Worm (Caenorhabditis elegans) whole organism, L3 larva: ENCODE results near the gene R13A1.10.

Experiments used
- aly-2 ChIP-seq: fragments of 150-350 bp; optimal IDR thresholded peaks from 2 replicates; lab custom pipeline; 2014; ENCODE audit warnings: missing biosample characterization, missing genetic modification characterization
- ama-1 ChIP-seq: fragments of 150-350 bp; optimal IDR thresholded peaks from 2 replicates; lab custom pipeline; 2018
- ceh-16 ChIP-seq: sonication (generic microtip); optimal IDR thresholded peaks from 2 replicates; lab custom pipeline; 2017; ENCODE audit warnings: missing biosample characterization, missing genetic modification characterization
- ceh-28 ChIP-seq: fragments of 150-350 bp; optimal IDR thresholded peaks from 2 replicates; lab custom pipeline; 2014; ENCODE audit warnings: missing biosample characterization, missing genetic modification reagents, missing genetic modification characterization
- ceh-82 ChIP-seq: fragments of 150-350 bp; optimal IDR thresholded peaks from 2 replicates; lab custom pipeline; 2014; ENCODE audit warnings: missing biosample characterization, missing genetic modification characterization
- egl-27 ChIP-seq: sonication (generic microtip); optimal IDR thresholded peaks from 4 replicates; lab custom pipeline; 2017; ENCODE audit warnings: missing biosample characterization, missing genetic modification reagents, missing genetic modification characterization
- egl-5 ChIP-seq: fragments of 150-350 bp; optimal IDR thresholded peaks from 2 replicates; lab custom pipeline; 2017; ENCODE audit warnings: missing biosample characterization, missing genetic modification reagents, missing genetic modification characterization, inconsistent platforms
- elt-2 ChIP-seq: sonication (generic microtip); optimal IDR thresholded peaks from 2 replicates; lab custom pipeline; 2016; ENCODE audit warnings: missing genetic modification reagents, mild to moderate bottlenecking, missing genetic modification characterization, missing compliant biosample characterization
- elt-3 ChIP-seq, 3 experiments: fragments of 150-350 bp in 1 of 3; sonication (generic microtip) in 2 of 3; optimal IDR thresholded peaks; 2 replicates in 2 of 3; 4 replicates in 1 of 3; lab custom pipeline; 2014 to 2017; ENCODE audit warnings: missing biosample characterization in 3 of 3, missing genetic modification characterization in 3 of 3
- fkh-10 ChIP-seq: sonication (generic microtip); optimal IDR thresholded peaks from 2 replicates; lab custom pipeline; 2017; ENCODE audit warnings: missing biosample characterization, missing genetic modification reagents, missing genetic modification characterization
- fos-1 ChIP-seq: fragments of 150-350 bp; optimal IDR thresholded peaks from 2 replicates; lab custom pipeline; 2014; ENCODE audit warnings: missing biosample characterization, missing genetic modification characterization
- hmg-11 ChIP-seq: sonication (generic microtip); optimal IDR thresholded peaks from 2 replicates; lab custom pipeline; 2016; ENCODE audit warnings: missing genetic modification characterization, missing compliant biosample characterization
- jun-1 ChIP-seq: fragments of 150-350 bp; optimal IDR thresholded peaks from 2 replicates; lab custom pipeline; 2014; ENCODE audit warnings: missing biosample characterization, missing genetic modification reagents, missing genetic modification characterization
- lin-15B ChIP-seq: fragments of 150-350 bp; optimal IDR thresholded peaks from 2 replicates; lab custom pipeline; 2014; ENCODE audit warnings: missing biosample characterization, missing genetic modification characterization
- lsy-12 ChIP-seq: sonication (generic microtip); optimal IDR thresholded peaks from 2 replicates; lab custom pipeline; 2016; ENCODE audit warnings: mild to moderate bottlenecking, missing genetic modification characterization, missing compliant biosample characterization
- mdl-1 ChIP-seq: fragments of 150-350 bp; optimal IDR thresholded peaks from 2 replicates; lab custom pipeline; 2014; ENCODE audit warnings: missing biosample characterization, missing genetic modification characterization
- mml-1 ChIP-seq: fragments of 150-350 bp; sonication (generic microtip); optimal IDR thresholded peaks from 3 replicates; lab custom pipeline; 2014; ENCODE audit warnings: missing biosample characterization, missing genetic modification characterization
- nfya-1 ChIP-seq: sonication (generic microtip); optimal IDR thresholded peaks from 2 replicates; lab custom pipeline; 2017; ENCODE audit warnings: missing genetic modification characterization, mild to moderate bottlenecking, missing compliant biosample characterization, antibody characterized with exemption, moderate library complexity; ENCODE audit not compliant: insufficient read depth
- nhr-11 ChIP-seq: fragments of 150-350 bp; optimal IDR thresholded peaks from 2 replicates; lab custom pipeline; 2014; ENCODE audit warnings: missing biosample characterization, missing genetic modification characterization
- nhr-12 ChIP-seq: fragments of 150-350 bp; optimal IDR thresholded peaks from 2 replicates; lab custom pipeline; 2014; ENCODE audit warnings: missing biosample characterization, missing genetic modification characterization
- nhr-23 ChIP-seq: fragments of 150-350 bp; optimal IDR thresholded peaks from 2 replicates; lab custom pipeline; 2014; ENCODE audit warnings: missing biosample characterization, missing genetic modification reagents, missing genetic modification characterization
- nhr-237 ChIP-seq: fragments of 150-350 bp; optimal IDR thresholded peaks from 2 replicates; lab custom pipeline; 2014; ENCODE audit warnings: missing biosample characterization, missing genetic modification characterization
- nhr-25 ChIP-seq: sonication (generic microtip); optimal IDR thresholded peaks from 2 replicates; lab custom pipeline; 2017; ENCODE audit warnings: missing biosample characterization, missing genetic modification characterization
- nhr-28 ChIP-seq: fragments of 150-350 bp; optimal IDR thresholded peaks from 2 replicates; lab custom pipeline; 2014; ENCODE audit warnings: missing biosample characterization, missing genetic modification characterization
- nhr-43 ChIP-seq: sonication (generic microtip); optimal IDR thresholded peaks from 2 replicates; lab custom pipeline; 2016; ENCODE audit warnings: mild to moderate bottlenecking, missing genetic modification characterization, missing compliant biosample characterization; ENCODE audit not compliant: poor library complexity, severe bottlenecking
- nhr-77 ChIP-seq: fragments of 150-350 bp; optimal IDR thresholded peaks from 2 replicates; lab custom pipeline; 2014; ENCODE audit warnings: missing biosample characterization, missing genetic modification characterization
- pha-4 ChIP-seq: fragments of 150-350 bp; optimal IDR thresholded peaks from 2 replicates; lab custom pipeline; 2014; ENCODE audit warnings: missing biosample characterization, missing genetic modification reagents, missing genetic modification characterization
- pqm-1 ChIP-seq: fragments of 150-350 bp; optimal IDR thresholded peaks from 2 replicates; lab custom pipeline; 2017; ENCODE audit warnings: missing biosample characterization, missing genetic modification characterization, inconsistent platforms
- sea-2 ChIP-seq: fragments of 150-350 bp; sonication (generic microtip); optimal IDR thresholded peaks from 4 replicates; lab custom pipeline; 2014; ENCODE audit warnings: missing biosample characterization, missing genetic modification reagents, missing genetic modification characterization
- skn-1 ChIP-seq: fragments of 150-350 bp; optimal IDR thresholded peaks from 2 replicates; lab custom pipeline; 2014; ENCODE audit warnings: missing biosample characterization, missing genetic modification characterization
- snpc-4 ChIP-seq: fragments of 150-350 bp; optimal IDR thresholded peaks from 2 replicates; lab custom pipeline; 2014; ENCODE audit warnings: missing biosample characterization, missing genetic modification characterization
- tbx-2 ChIP-seq: sonication (generic microtip); optimal IDR thresholded peaks from 2 replicates; lab custom pipeline; 2016; ENCODE audit warnings: mild to moderate bottlenecking, missing genetic modification characterization, missing compliant biosample characterization
- unc-39 ChIP-seq: sonication (generic microtip); optimal IDR thresholded peaks from 4 replicates; lab custom pipeline; 2017; ENCODE audit warnings: missing biosample characterization, missing genetic modification characterization
- unc-62 ChIP-seq: fragments of 150-350 bp; sonication (generic microtip); optimal IDR thresholded peaks from 4 replicates; lab custom pipeline; 2014; ENCODE audit warnings: missing biosample characterization, missing genetic modification reagents, missing genetic modification characterization
- ztf-11 ChIP-seq: fragments of 150-350 bp; optimal IDR thresholded peaks from 2 replicates; lab custom pipeline; 2014; ENCODE audit warnings: missing biosample characterization, missing genetic modification characterization
- ztf-4 ChIP-seq: fragments of 150-350 bp; optimal IDR thresholded peaks from 2 replicates; lab custom pipeline; 2014; ENCODE audit warnings: missing biosample characterization, missing genetic modification characterization

Gene R13A1.10

DNA sequence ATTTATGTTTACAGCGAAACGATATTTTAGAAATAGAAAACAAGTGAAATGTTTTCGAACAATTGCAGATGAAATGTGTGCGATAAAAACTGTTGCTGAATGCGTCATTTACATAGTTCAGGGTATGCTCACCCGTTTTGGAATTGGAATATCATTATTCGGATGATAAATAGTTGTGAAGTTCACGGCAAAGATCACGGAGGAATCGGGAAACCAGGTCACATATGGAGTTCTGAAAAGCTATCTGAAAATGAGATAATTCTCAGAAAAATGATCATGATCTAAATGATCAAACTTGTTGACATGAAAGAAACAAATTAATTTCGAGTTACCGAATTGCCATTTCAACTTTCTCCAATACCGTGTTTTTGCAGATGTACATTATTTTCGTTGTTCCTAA lies 31.2 kb downstream of the R13A1.10 start, which contains the start of gene best-16:
Gene best-16 (minus strand): TSS at position 101 of the 400 bp plus-strand sequence.
- TF ChIP-seq lsy-12 (tag; lab: Kevin White, UChicago) (no peak), hmg-11 (tag; lab: Kevin White, UChicago) (no peak), unc-39 (tag; lab: Kevin White, UChicago) (no peak), nhr-25 (tag; lab: Kevin White, UChicago) (no peak), egl-27 (tag; lab: Kevin White, UChicago) (no peak), ceh-16 (tag; lab: Kevin White, UChicago) (no peak), ama-1 (no peak), mdl-1 (tag; lab: Kevin White, UChicago) (no peak), sea-2 (GFP tag; lab: Kevin White, UChicago) (no peak)

DNA sequence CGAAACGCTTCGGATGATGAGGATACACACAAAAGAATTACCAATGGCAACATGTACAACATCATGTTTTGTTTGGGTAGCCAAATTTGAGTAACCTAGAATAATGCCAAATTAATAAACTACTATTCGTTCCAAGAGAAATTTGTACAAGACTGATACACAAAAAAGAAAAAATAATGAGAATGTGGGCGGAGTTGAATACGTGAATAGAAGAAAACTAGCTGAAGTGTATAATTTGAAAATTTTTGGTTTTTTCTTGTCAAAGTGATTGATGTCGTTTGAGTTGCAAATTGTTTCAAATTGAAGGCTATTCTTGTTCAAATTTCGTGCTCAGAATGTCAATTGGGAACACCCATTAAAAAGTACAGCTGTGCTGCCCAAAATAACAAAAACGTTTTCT lies 35.2 kb downstream of the R13A1.10 start, which contains the start of gene R13A1.5:
Gene R13A1.5 (minus strand): TSS at position 101 of the 400 bp plus-strand sequence.
- TF ChIP-seq lsy-12 (tag; lab: Kevin White, UChicago) (no peak), nhr-12 (tag; lab: Kevin White, UChicago) (no peak), ceh-82 (no peak), ztf-11 (tag; lab: Kevin White, UChicago) (no peak)
- TF ChIP-seq, all 47 proteins: peak for 0

DNA sequence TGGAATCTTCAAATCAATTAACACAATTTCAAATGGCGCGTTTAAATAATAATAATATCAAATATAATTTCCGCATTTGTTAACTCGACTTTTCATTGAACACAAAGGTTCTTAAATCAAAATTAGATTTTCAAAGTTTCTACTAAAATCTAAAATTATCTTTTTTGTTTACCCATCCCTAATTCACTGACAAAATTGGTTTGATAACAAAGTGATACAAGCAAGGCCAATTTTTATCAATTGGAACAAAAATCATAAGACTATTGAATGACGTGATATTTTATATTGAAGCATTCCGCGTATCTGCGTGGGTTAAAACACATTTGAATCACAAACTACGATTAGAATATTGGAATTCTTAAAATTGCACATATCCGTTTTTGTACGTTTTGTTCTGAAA lies 36.6 kb downstream of the R13A1.10 start:
- TF ChIP-seq egl-5: no peak
- TF ChIP-seq ceh-82: no peak
- TF ChIP-seq jun-1 (tag; lab: Kevin White, UChicago): peak; percentile 77
- TF ChIP-seq ceh-28 (tag; lab: Kevin White, UChicago): peak; percentile 18
- TF ChIP-seq pqm-1 (tag; lab: Kevin White, UChicago): peak; percentile 94
- TF ChIP-seq nfya-1 (tag; lab: Kevin White, UChicago): no peak
- no peak for TF ChIP-seq nhr-25 (tag; lab: Kevin White, UChicago)
- TF ChIP-seq nhr-12 (tag; lab: Kevin White, UChicago): no peak
- TF ChIP-seq fkh-10 (GFP tag; lab: Kevin White, UChicago): no peak
- TF ChIP-seq fos-1 (tag; lab: Kevin White, UChicago): no peak
- TF ChIP-seq snpc-4 (tag; lab: Kevin White, UChicago): no peak
- peak in 1 of 3 experiments; percentile 21 for TF ChIP-seq elt-3 (tag; optimal IDR thresholded peaks at IDR 0.05; lab: Kevin White, UChicago)
- TF ChIP-seq lin-15B (tag; lab: Kevin White, UChicago): no peak
- TF ChIP-seq elt-2: peak; percentile 94
- TF ChIP-seq tbx-2 (tag; lab: Kevin White, UChicago): no peak

DNA sequence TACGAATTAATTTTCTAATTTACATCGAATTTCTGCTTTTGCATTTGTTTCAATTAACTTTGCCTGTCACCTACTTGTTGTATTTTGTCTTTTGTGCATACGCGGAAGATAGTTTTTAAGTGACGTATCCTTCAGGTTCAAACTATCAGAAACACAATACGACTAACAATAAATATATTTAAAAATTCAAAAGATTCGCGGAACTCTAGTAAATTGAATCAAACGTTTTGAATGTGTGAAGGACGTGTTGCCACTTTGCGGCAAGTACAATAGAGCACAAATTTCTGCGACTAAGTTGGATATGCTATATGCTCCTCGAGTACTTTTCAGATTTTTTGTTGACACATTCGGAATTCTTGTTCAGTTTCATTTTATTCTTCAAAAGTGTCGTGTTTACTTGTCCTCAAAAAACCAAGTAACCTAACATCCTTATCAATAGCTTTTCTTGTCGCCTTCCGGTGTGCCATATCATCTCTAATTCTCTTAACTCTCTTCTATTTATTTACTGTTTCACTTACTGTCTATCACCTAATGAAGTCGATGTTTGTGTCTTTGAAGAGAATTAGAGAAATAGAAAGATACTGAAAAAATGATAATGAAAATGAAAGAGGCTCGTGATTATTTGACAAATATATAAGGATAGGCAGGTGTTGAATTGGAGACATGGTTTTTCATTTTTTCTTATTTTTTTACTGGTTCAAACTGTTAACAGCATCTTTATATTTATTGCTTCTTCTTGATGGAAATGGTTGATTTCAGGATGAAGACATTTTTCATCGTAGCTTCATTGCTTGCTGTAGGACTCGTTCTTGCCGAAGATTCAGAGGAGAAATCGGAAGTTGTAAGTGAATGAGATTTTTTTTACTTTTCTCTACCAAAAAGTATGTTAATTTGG lies 38.2 kb downstream of the R13A1.10 start, which contains the start of gene srlf-7:
Gene srlf-7 (plus strand): TSS at position 760 of the 895 bp plus-strand sequence.
- peak; percentile 71 for TF ChIP-seq nhr-23 (tag; lab: Kevin White, UChicago)
- TF ChIP-seq pha-4 (tag; lab: Kevin White, UChicago): peak; percentile 97
- TF ChIP-seq mml-1: no peak
- peak; percentile 99 for TF ChIP-seq elt-2
- TF ChIP-seq nhr-28 (tag; lab: Kevin White, UChicago): no peak
- peak; percentile 62 for TF ChIP-seq ceh-28 (tag; lab: Kevin White, UChicago)
- TF ChIP-seq pqm-1 (tag; lab: Kevin White, UChicago): peak; percentile 100
- no peak for TF ChIP-seq ztf-11 (tag; lab: Kevin White, UChicago)
- TF ChIP-seq elt-3 (tag; optimal IDR thresholded peaks at IDR 0.05; lab: Kevin White, UChicago): peak; percentile 30 to 89 (median 45)
- TF ChIP-seq unc-62: no peak
- TF ChIP-seq ztf-4 (tag; lab: Kevin White, UChicago): no peak
- no peak for TF ChIP-seq fos-1 (tag; lab: Kevin White, UChicago)
- no peak for TF ChIP-seq nhr-237 (tag; lab: Kevin White, UChicago)
- peak; percentile 55 for TF ChIP-seq skn-1 (tag; lab: Kevin White, UChicago)
- TF ChIP-seq nhr-77 (tag; lab: Kevin White, UChicago): no peak
- TF ChIP-seq nhr-11 (tag; lab: Kevin White, UChicago): no peak
- TF ChIP-seq snpc-4 (tag; lab: Kevin White, UChicago): peak; percentile 9
- TF ChIP-seq nhr-43 (tag; lab: Kevin White, UChicago): peak; percentile 11
- no peak for TF ChIP-seq aly-2 (tag; lab: Kevin White, UChicago)
- peak; percentile 88 for TF ChIP-seq jun-1 (tag; lab: Kevin White, UChicago)
- peak; percentile 65 for TF ChIP-seq fkh-10 (GFP tag; lab: Kevin White, UChicago)
